Worm (Caenorhabditis elegans) whole organism, mixed stage, embryonic: ENCODE measurements around the gene hex-2.

ENCODE experiments used
- M03D4.4 ChIP-seq: sonication (generic microtip); optimal IDR thresholded peaks from 2 replicates; lab custom pipeline; 2017; ENCODE audit warnings: mild to moderate bottlenecking, missing genetic modification characterization, missing compliant biosample characterization
- bed-3 ChIP-seq: fragments of 200-800 bp; sonication (Bioruptor generic); optimal IDR thresholded peaks from 3 replicates; lab custom pipeline; 2018; ENCODE audit warnings: mild to moderate bottlenecking, missing genetic modification characterization, moderate library complexity, missing compliant biosample characterization
- blmp-1 ChIP-seq: fragments of 150-350 bp; optimal IDR thresholded peaks from 2 replicates; lab custom pipeline; 2014; ENCODE audit warnings: missing biosample characterization, missing genetic modification characterization
- ceh-39 ChIP-seq: fragments of 150-350 bp; optimal IDR thresholded peaks from 2 replicates; lab custom pipeline; 2014; ENCODE audit warnings: missing biosample characterization, missing genetic modification characterization
- ceh-43 ChIP-seq: fragments of 200-800 bp; sonication (Bioruptor generic); optimal IDR thresholded peaks from 2 replicates; lab custom pipeline; 2018; ENCODE audit warnings: mild to moderate bottlenecking, missing genetic modification characterization, moderate library complexity, missing compliant biosample characterization
- ceh-83 ChIP-seq: fragments of 200-800 bp; sonication (Bioruptor generic); optimal IDR thresholded peaks from 2 replicates; lab custom pipeline; 2018; ENCODE audit warnings: mild to moderate bottlenecking, missing genetic modification characterization, missing compliant biosample characterization
- ces-1 ChIP-seq: fragments of 150-350 bp; optimal IDR thresholded peaks from 2 replicates; lab custom pipeline; 2014; ENCODE audit warnings: missing biosample characterization, missing genetic modification reagents, missing genetic modification characterization
- cnd-1 ChIP-seq: fragments of 200-800 bp; sonication (Bioruptor generic); optimal IDR thresholded peaks from 2 replicates; lab custom pipeline; 2018; ENCODE audit warnings: mild to moderate bottlenecking, missing genetic modification characterization, missing compliant biosample characterization
- drap-1 ChIP-seq: fragments of 200-800 bp; sonication (Bioruptor generic); optimal IDR thresholded peaks from 3 replicates; lab custom pipeline; 2018; ENCODE audit warnings: mild to moderate bottlenecking, missing genetic modification characterization, missing compliant biosample characterization
- elt-1 ChIP-seq: sonication (generic microtip); optimal IDR thresholded peaks from 2 replicates; lab custom pipeline; 2017; ENCODE audit warnings: missing genetic modification characterization, mild to moderate bottlenecking, missing compliant biosample characterization, antibody characterized with exemption, moderate library complexity, borderline replicate concordance; ENCODE audit not compliant: insufficient read depth
- elt-3 ChIP-seq: fragments of 150-350 bp; optimal IDR thresholded peaks from 2 replicates; lab custom pipeline; 2014; ENCODE audit warnings: missing biosample characterization, missing genetic modification characterization
- flh-1 ChIP-seq: fragments of 200-800 bp; sonication (Bioruptor generic); optimal IDR thresholded peaks from 2 replicates; lab custom pipeline; 2018; ENCODE audit warnings: mild to moderate bottlenecking, missing genetic modification characterization, moderate library complexity, missing compliant biosample characterization
- ham-2 ChIP-seq: fragments of 200-800 bp; sonication (Bioruptor generic); optimal IDR thresholded peaks from 2 replicates; lab custom pipeline; 2018; ENCODE audit warnings: mild to moderate bottlenecking, missing genetic modification characterization, missing compliant biosample characterization
- hlh-1 ChIP-seq: fragments of 150-350 bp; optimal IDR thresholded peaks from 2 replicates; lab custom pipeline; 2014; ENCODE audit warnings: missing biosample characterization, missing genetic modification reagents, missing genetic modification characterization
- lin-32 ChIP-seq: fragments of 200-800 bp; sonication (Bioruptor generic); optimal IDR thresholded peaks from 2 replicates; lab custom pipeline; 2018; ENCODE audit warnings: mild to moderate bottlenecking, missing genetic modification characterization, missing compliant biosample characterization
- lsy-2 ChIP-seq: fragments of 150-350 bp; optimal IDR thresholded peaks from 2 replicates; lab custom pipeline; 2014; ENCODE audit warnings: missing biosample characterization, missing genetic modification characterization
- mep-1 ChIP-seq: fragments of 150-350 bp; optimal IDR thresholded peaks from 2 replicates; lab custom pipeline; 2017; ENCODE audit warnings: missing biosample characterization, missing genetic modification reagents, missing genetic modification characterization, inconsistent platforms
- mls-2 ChIP-seq: sonication (generic microtip); optimal IDR thresholded peaks from 2 replicates; lab custom pipeline; 2016; ENCODE audit warnings: mild to moderate bottlenecking, missing genetic modification characterization, moderate library complexity, missing compliant biosample characterization
- nhr-12 ChIP-seq: fragments of 150-350 bp; optimal IDR thresholded peaks from 2 replicates; lab custom pipeline; 2014; ENCODE audit warnings: missing biosample characterization, missing genetic modification characterization
- nhr-237 ChIP-seq: fragments of 150-350 bp; optimal IDR thresholded peaks from 2 replicates; lab custom pipeline; 2014; ENCODE audit warnings: missing biosample characterization, missing genetic modification characterization
- nhr-28 ChIP-seq: fragments of 150-350 bp; optimal IDR thresholded peaks from 2 replicates; lab custom pipeline; 2014; ENCODE audit warnings: missing biosample characterization, missing genetic modification characterization
- nhr-76 ChIP-seq: sonication (generic microtip); optimal IDR thresholded peaks from 2 replicates; lab custom pipeline; 2017; ENCODE audit warnings: missing biosample characterization, missing genetic modification characterization
- pha-4 ChIP-seq: fragments of 150-350 bp; optimal IDR thresholded peaks from 2 replicates; lab custom pipeline; 2018; ENCODE audit warnings: missing biosample characterization, missing genetic modification reagents, missing genetic modification characterization
- sem-2 ChIP-seq: fragments of 200-800 bp; sonication (Bioruptor generic); optimal IDR thresholded peaks from 2 replicates; lab custom pipeline; 2018; ENCODE audit warnings: mild to moderate bottlenecking, missing genetic modification characterization, missing compliant biosample characterization
- snpc-4 ChIP-seq: fragments of 150-350 bp; optimal IDR thresholded peaks from 2 replicates; lab custom pipeline; 2014; ENCODE audit warnings: missing biosample characterization, missing genetic modification characterization
- sptf-1 ChIP-seq: sonication (generic microtip); optimal IDR thresholded peaks from 2 replicates; lab custom pipeline; 2017; ENCODE audit warnings: mild to moderate bottlenecking, missing genetic modification characterization, moderate library complexity, missing compliant biosample characterization
- tbx-8 ChIP-seq: fragments of 200-800 bp; sonication (Bioruptor generic); optimal IDR thresholded peaks from 2 replicates; lab custom pipeline; 2018; ENCODE audit warnings: mild to moderate bottlenecking, missing genetic modification characterization, moderate library complexity, missing compliant biosample characterization
- unc-120 ChIP-seq: sonication (generic microtip); optimal IDR thresholded peaks from 2 replicates; lab custom pipeline; 2017; ENCODE audit warnings: missing genetic modification characterization, missing compliant biosample characterization; ENCODE audit not compliant: poor library complexity, severe bottlenecking
- unc-62 ChIP-seq: fragments of 150-350 bp; optimal IDR thresholded peaks from 2 replicates; lab custom pipeline; 2014; ENCODE audit warnings: missing biosample characterization, missing genetic modification reagents, missing genetic modification characterization
- zip-8 ChIP-seq: fragments of 150-350 bp; optimal IDR thresholded peaks from 2 replicates; lab custom pipeline; 2014; ENCODE audit warnings: missing biosample characterization, missing genetic modification characterization
- ztf-11 ChIP-seq: fragments of 150-350 bp; optimal IDR thresholded peaks from 2 replicates; lab custom pipeline; 2014; ENCODE audit warnings: missing biosample characterization, missing genetic modification characterization

The hex-2 gene

ce11 chrV:5617301-5617700 lies 36.9 kb upstream of the hex-2 start, which contains the start of gene M03E7.2:
M03E7.2 (plus strand) TSS chrV:5617601.
- TF ChIP-seq bed-3 (no peak), snpc-4 (no peak), ces-1 (no peak), ham-2 (no peak)

ce11 chrV:5619372-5619771 lies 34.9 kb upstream of the hex-2 start:
- TF ChIP-seq mep-1 (tag; lab: Kevin White, UChicago) (peak; percentile 10), lsy-2 (peak; percentile 52), nhr-12 (tag; lab: Kevin White, UChicago) (no peak)

- TF ChIP-seq lsy-2 (no peak), sptf-1 (tag; lab: Kevin White, UChicago) (no peak), elt-3 (no peak), ceh-39 (tag; lab: Kevin White, UChicago) (no peak), mls-2 (tag; lab: Kevin White, UChicago) (no peak), blmp-1 (tag; lab: Kevin White, UChicago) (no peak), unc-62 (GFP tag; lab: Kevin White, UChicago) (no peak), cnd-1 (tag; lab: Kevin White, UChicago) (no peak), pha-4 (tag; lab: Kevin White, UChicago) (no peak), nhr-28 (tag; lab: Kevin White, UChicago) (no peak), nhr-76 (tag; lab: Kevin White, UChicago) (no peak), unc-120 (no peak), lin-32 (GFP tag; lab: Kevin White, UChicago) (no peak), drap-1 (GFP tag; lab: Kevin White, UChicago) (no peak), tbx-8 (no peak), sem-2 (GFP tag; lab: Kevin White, UChicago) (no peak)
- TF ChIP-seq, all 35 proteins: peak for 0
Measured at ce11 chrV:5620040-5620439, 34.2 kb upstream of the hex-2 start, which contains the start of gene memb-2. memb-2 (minus strand) TSS chrV:5620140.

ce11 chrV:5621390-5621789 lies 32.9 kb upstream of the hex-2 start, which contains the start of gene M03E7.1:
M03E7.1 (plus strand) TSS chrV:5621690.
- TF ChIP-seq mep-1 (tag; lab: Kevin White, UChicago) (no peak), unc-120 (no peak), unc-62 (GFP tag; lab: Kevin White, UChicago) (no peak), elt-1 (tag; lab: Kevin White, UChicago) (no peak), lsy-2 (no peak), flh-1 (GFP tag; lab: Kevin White, UChicago) (no peak), elt-3 (no peak), blmp-1 (tag; lab: Kevin White, UChicago) (no peak), hlh-1 (tag; lab: Kevin White, UChicago) (no peak), sptf-1 (tag; lab: Kevin White, UChicago) (no peak), pha-4 (tag; lab: Kevin White, UChicago) (no peak), nhr-28 (tag; lab: Kevin White, UChicago) (no peak), zip-8 (tag; lab: Kevin White, UChicago) (no peak), lin-32 (GFP tag; lab: Kevin White, UChicago) (no peak), sem-2 (GFP tag; lab: Kevin White, UChicago) (no peak), bed-3 (no peak), snpc-4 (no peak), ztf-11 (no peak), nhr-237 (tag; lab: Kevin White, UChicago) (no peak)

- TF ChIP-seq blmp-1 (tag; lab: Kevin White, UChicago) (no peak), M03D4.4 (no peak), lsy-2 (no peak), ceh-43 (GFP tag; lab: Kevin White, UChicago) (no peak), lin-32 (GFP tag; lab: Kevin White, UChicago) (no peak), flh-1 (GFP tag; lab: Kevin White, UChicago) (no peak), ceh-83 (no peak), tbx-8 (no peak), mep-1 (tag; lab: Kevin White, UChicago) (no peak), elt-3 (no peak), ces-1 (no peak)
Measured at ce11 chrV:5628014-5628413, 26.2 kb upstream of the hex-2 start.
